Fruit fly (Drosophila melanogaster) whole organism, embryonic: ENCODE measurements around the gene CG18281.
A peak's percentile ranks its signal among the peaks of the same experiment; 100 is the strongest.

Experiments
- Atf-2 ChIP-seq: fragments of 200-800 bp; sonication (Bioruptor generic); optimal IDR thresholded peaks from 2 replicates; lab custom pipeline; 2016; ENCODE audit warnings: missing biosample characterization, missing genetic modification characterization
- B-H2 ChIP-seq: fragments of 200-800 bp; sonication (Bioruptor generic); optimal IDR thresholded peaks from 2 replicates; lab custom pipeline; 2018; ENCODE audit warnings: missing biosample characterization, mild to moderate bottlenecking, missing genetic modification characterization
- CG11723 ChIP-seq: fragments of 200-800 bp; sonication (Bioruptor generic); optimal IDR thresholded peaks from 2 replicates; lab custom pipeline; 2017; ENCODE audit warnings: missing biosample characterization, mild to moderate bottlenecking, missing genetic modification characterization
- CG12071 ChIP-seq: fragments of 200-800 bp; sonication (Bioruptor generic); optimal IDR thresholded peaks from 3 replicates; lab custom pipeline; 2018; ENCODE audit warnings: missing biosample characterization, mild to moderate bottlenecking, missing genetic modification characterization
- CG13424 ChIP-seq: fragments of 200-800 bp; sonication (Bioruptor generic); optimal IDR thresholded peaks from 2 replicates; lab custom pipeline; 2019; ENCODE audit warnings: missing biosample characterization, mild to moderate bottlenecking, missing genetic modification characterization, moderate library complexity
- CG14050 ChIP-seq: fragments of 200-800 bp; sonication (Bioruptor generic); IDR thresholded peaks from 3 replicates; pipeline ENCODE4 v1.3.6; 2022; ENCODE audit warnings: missing biosample characterization, missing genetic modification characterization
- CG14965 ChIP-seq: fragments of 200-800 bp; sonication (Bioruptor generic); optimal IDR thresholded peaks from 2 replicates; lab custom pipeline; 2016; ENCODE audit warnings: missing biosample characterization, missing genetic modification characterization, borderline replicate concordance
- CG16863 ChIP-seq: fragments of 200-800 bp; sonication (Bioruptor generic); optimal IDR thresholded peaks from 3 replicates; lab custom pipeline; 2016; ENCODE audit warnings: missing biosample characterization, missing genetic modification characterization
- CG18764 ChIP-seq: fragments of 200-800 bp; sonication (Bioruptor generic); optimal IDR thresholded peaks from 3 replicates; lab custom pipeline; 2016; ENCODE audit warnings: missing biosample characterization, missing genetic modification characterization
- CG3163 ChIP-seq: fragments of 200-800 bp; sonication (Bioruptor generic); optimal IDR thresholded peaks from 3 replicates; lab custom pipeline; 2016; ENCODE audit warnings: missing biosample characterization, missing genetic modification characterization
- CG33213 ChIP-seq: fragments of 200-800 bp; sonication (Bioruptor generic); optimal IDR thresholded peaks from 3 replicates; lab custom pipeline; 2016; ENCODE audit warnings: missing biosample characterization, missing genetic modification characterization
- CG34224 ChIP-seq: fragments of 200-800 bp; sonication (Bioruptor generic); IDR thresholded peaks from 3 replicates; pipeline ENCODE4 v1.3.6; 2022; ENCODE audit warnings: missing biosample characterization, missing genetic modification characterization; ENCODE audit not compliant: partially characterized antibody
- CG5245 ChIP-seq: fragments of 200-800 bp; sonication (Bioruptor generic); optimal IDR thresholded peaks from 3 replicates; lab custom pipeline; 2016; ENCODE audit warnings: missing biosample characterization, missing genetic modification characterization
- CG6654 ChIP-seq: fragments of 200-800 bp; sonication (Bioruptor generic); optimal IDR thresholded peaks from 2 replicates; lab custom pipeline; 2017; ENCODE audit warnings: missing biosample characterization, mild to moderate bottlenecking, missing genetic modification characterization
- CG6689 ChIP-seq: fragments of 200-800 bp; sonication (Bioruptor generic); IDR thresholded peaks from 2 replicates; pipeline ENCODE4 v1.3.6; 2022; ENCODE audit warnings: missing biosample characterization, missing genetic modification characterization
- CG6765 ChIP-seq: fragments of 200-800 bp; sonication (Bioruptor generic); optimal IDR thresholded peaks from 3 replicates; lab custom pipeline; 2017; ENCODE audit warnings: missing biosample characterization, mild to moderate bottlenecking, missing genetic modification characterization
- CG7271 ChIP-seq: fragments of 200-800 bp; sonication (Bioruptor generic); optimal IDR thresholded peaks from 2 replicates; lab custom pipeline; 2018; ENCODE audit warnings: missing biosample characterization, mild to moderate bottlenecking, missing genetic modification characterization, moderate library complexity
- CG9797 ChIP-seq: fragments of 200-800 bp; sonication (Bioruptor generic); optimal IDR thresholded peaks from 3 replicates; lab custom pipeline; 2018; ENCODE audit warnings: missing biosample characterization, mild to moderate bottlenecking, missing genetic modification characterization
- Fer1 ChIP-seq: fragments of 200-800 bp; sonication (Bioruptor generic); optimal IDR thresholded peaks from 2 replicates; lab custom pipeline; 2017; ENCODE audit warnings: missing biosample characterization, mild to moderate bottlenecking, missing genetic modification characterization
- H2.0 ChIP-seq: fragments of 200-800 bp; sonication (Bioruptor generic); IDR thresholded peaks from 2 replicates; pipeline ENCODE4 v1.3.6; 2022; ENCODE audit warnings: missing biosample characterization, missing genetic modification characterization
- HLH54F ChIP-seq: fragments of 200-800 bp; sonication (Bioruptor generic); optimal IDR thresholded peaks from 3 replicates; lab custom pipeline; 2016; ENCODE audit warnings: missing biosample characterization, missing genetic modification characterization
- Kr ChIP-seq: fragments of 200-800 bp; sonication (Bioruptor generic); optimal IDR thresholded peaks from 2 replicates; lab custom pipeline; 2017; ENCODE audit warnings: missing biosample characterization, mild to moderate bottlenecking, missing genetic modification characterization
- MBD-R2 ChIP-seq: fragments of 200-800 bp; sonication (Bioruptor generic); IDR thresholded peaks from 2 replicates; pipeline ENCODE4 v1.3.6; 2022; ENCODE audit warnings: missing biosample characterization, missing genetic modification characterization
- NC2β ChIP-seq: fragments of 200-800 bp; sonication (Bioruptor generic); optimal IDR thresholded peaks from 2 replicates; lab custom pipeline; 2016; ENCODE audit warnings: missing biosample characterization, missing genetic modification characterization
- Side ChIP-seq: fragments of 200-800 bp; sonication (Bioruptor generic); optimal IDR thresholded peaks from 2 replicates; lab custom pipeline; 2016; ENCODE audit warnings: missing biosample characterization, missing genetic modification characterization
- YL-1 ChIP-seq: fragments of 200-800 bp; sonication (Bioruptor generic); optimal IDR thresholded peaks from 3 replicates; lab custom pipeline; 2017; ENCODE audit warnings: missing biosample characterization, mild to moderate bottlenecking, missing genetic modification characterization
- ac ChIP-seq: fragments of 200-800 bp; sonication (Bioruptor generic); optimal IDR thresholded peaks from 3 replicates; lab custom pipeline; 2017; ENCODE audit warnings: missing biosample characterization, mild to moderate bottlenecking, missing genetic modification characterization
- ase ChIP-seq: fragments of 200-800 bp; sonication (Bioruptor generic); IDR thresholded peaks from 3 replicates; pipeline ENCODE4 v1.3.6; 2022; ENCODE audit warnings: missing biosample characterization, missing genetic modification characterization
- az2 ChIP-seq: fragments of 200-800 bp; sonication (Bioruptor generic); optimal IDR thresholded peaks from 3 replicates; lab custom pipeline; 2016; ENCODE audit warnings: missing biosample characterization, missing genetic modification characterization
- caup ChIP-seq: fragments of 200-800 bp; sonication (Bioruptor generic); optimal IDR thresholded peaks from 3 replicates; lab custom pipeline; 2017; ENCODE audit warnings: missing biosample characterization, mild to moderate bottlenecking, missing genetic modification characterization, moderate library complexity; ENCODE audit not compliant: severe bottlenecking
- crol ChIP-seq: fragments of 200-800 bp; sonication (Bioruptor generic); IDR thresholded peaks from 2 replicates; pipeline ENCODE4 v1.3.6; 2022; ENCODE audit warnings: missing biosample characterization, missing genetic modification characterization
- dmrt11E ChIP-seq: fragments of 200-800 bp; sonication (Bioruptor generic); optimal IDR thresholded peaks from 3 replicates; lab custom pipeline; 2018; ENCODE audit warnings: missing biosample characterization, mild to moderate bottlenecking, missing genetic modification characterization, moderate library complexity
- ems ChIP-seq: fragments of 200-800 bp; sonication (Bioruptor generic); optimal IDR thresholded peaks from 3 replicates; lab custom pipeline; 2016; ENCODE audit warnings: missing biosample characterization, missing genetic modification characterization
- en ChIP-seq: fragments of 200-800 bp; sonication (Bioruptor generic); optimal IDR thresholded peaks from 2 replicates; lab custom pipeline; 2016; ENCODE audit warnings: missing biosample characterization, missing genetic modification characterization
- esg ChIP-seq: fragments of 200-800 bp; sonication (Bioruptor generic); conservative IDR thresholded peaks from 2 replicates; pipeline ENCODE4 v1.3.6; 2022; ENCODE audit warnings: missing biosample characterization, missing genetic modification characterization
- ewg ChIP-seq: fragments of 200-800 bp; sonication (Bioruptor generic); optimal IDR thresholded peaks from 3 replicates; lab custom pipeline; 2017; ENCODE audit warnings: mild to moderate bottlenecking, missing biosample characterization, missing genetic modification reagents, missing genetic modification characterization
- gce ChIP-seq: fragments of 200-800 bp; sonication (Bioruptor generic); IDR thresholded peaks from 3 replicates; pipeline ENCODE4 v1.3.6; 2022; ENCODE audit warnings: missing biosample characterization, missing genetic modification characterization
- grn ChIP-seq: fragments of 200-800 bp; sonication (Bioruptor generic); optimal IDR thresholded peaks from 3 replicates; lab custom pipeline; 2017; ENCODE audit warnings: missing biosample characterization, missing genetic modification characterization
- ham ChIP-seq: fragments of 200-800 bp; sonication (Bioruptor generic); IDR thresholded peaks from 2 replicates; pipeline ENCODE4 v1.3.6; 2022; ENCODE audit warnings: missing biosample characterization, missing genetic modification characterization
- hb ChIP-seq: fragments of 200-800 bp; sonication (Bioruptor generic); IDR thresholded peaks from 3 replicates; pipeline ENCODE4 v1.3.6; 2022; ENCODE audit warnings: missing biosample characterization, missing genetic modification characterization; ENCODE audit not compliant: partially characterized antibody
- her ChIP-seq: fragments of 200-800 bp; sonication (Bioruptor generic); optimal IDR thresholded peaks from 2 replicates; lab custom pipeline; 2016; ENCODE audit warnings: missing biosample characterization, missing genetic modification characterization
- hth ChIP-seq: fragments of >200 bp; optimal IDR thresholded peaks from 2 replicates; lab custom pipeline; 2017; ENCODE audit warnings: inconsistent platforms
- knrl ChIP-seq: fragments of 200-800 bp; sonication (Bioruptor generic); IDR thresholded peaks from 3 replicates; pipeline ENCODE4 v1.3.6; 2022; ENCODE audit warnings: missing biosample characterization, missing genetic modification characterization; ENCODE audit not compliant: partially characterized antibody
- lbe ChIP-seq: fragments of 200-800 bp; sonication (Bioruptor generic); optimal IDR thresholded peaks from 2 replicates; lab custom pipeline; 2016; ENCODE audit warnings: missing biosample characterization, mild to moderate bottlenecking, missing genetic modification characterization
- mam ChIP-seq: fragments of 200-800 bp; sonication (Bioruptor generic); optimal IDR thresholded peaks from 3 replicates; lab custom pipeline; 2016; ENCODE audit warnings: missing biosample characterization, missing genetic modification characterization
- pita ChIP-seq: fragments of 200-800 bp; sonication (Bioruptor generic); optimal IDR thresholded peaks from 2 replicates; lab custom pipeline; 2017; ENCODE audit warnings: missing biosample characterization, mild to moderate bottlenecking, missing genetic modification characterization
- rib ChIP-seq: fragments of 200-800 bp; sonication (Bioruptor generic); IDR thresholded peaks from 2 replicates; pipeline ENCODE4 v1.3.6; 2022; ENCODE audit warnings: missing biosample characterization, missing genetic modification characterization
- run ChIP-seq: fragments of 200-800 bp; sonication (Bioruptor generic); optimal IDR thresholded peaks from 3 replicates; lab custom pipeline; 2018; ENCODE audit warnings: missing biosample characterization, mild to moderate bottlenecking, missing genetic modification characterization
- slou ChIP-seq: fragments of 200-800 bp; sonication (Bioruptor generic); optimal IDR thresholded peaks from 3 replicates; lab custom pipeline; 2016; ENCODE audit warnings: missing biosample characterization, missing genetic modification characterization
- sug ChIP-seq: fragments of 200-800 bp; optimal IDR thresholded peaks from 2 replicates; lab custom pipeline; 2019; ENCODE audit warnings: missing biosample characterization, mild to moderate bottlenecking, missing genetic modification characterization, moderate library complexity
- tap ChIP-seq: fragments of 200-800 bp; optimal IDR thresholded peaks from 3 replicates; lab custom pipeline; 2019; ENCODE audit warnings: missing biosample characterization, mild to moderate bottlenecking, missing genetic modification characterization, moderate library complexity
- z ChIP-seq: fragments of 200-800 bp; sonication (Bioruptor generic); IDR thresholded peaks from 3 replicates; pipeline ENCODE4 v1.3.6; 2022; ENCODE audit warnings: missing biosample characterization, missing genetic modification characterization

Gene CG18281

DNA sequence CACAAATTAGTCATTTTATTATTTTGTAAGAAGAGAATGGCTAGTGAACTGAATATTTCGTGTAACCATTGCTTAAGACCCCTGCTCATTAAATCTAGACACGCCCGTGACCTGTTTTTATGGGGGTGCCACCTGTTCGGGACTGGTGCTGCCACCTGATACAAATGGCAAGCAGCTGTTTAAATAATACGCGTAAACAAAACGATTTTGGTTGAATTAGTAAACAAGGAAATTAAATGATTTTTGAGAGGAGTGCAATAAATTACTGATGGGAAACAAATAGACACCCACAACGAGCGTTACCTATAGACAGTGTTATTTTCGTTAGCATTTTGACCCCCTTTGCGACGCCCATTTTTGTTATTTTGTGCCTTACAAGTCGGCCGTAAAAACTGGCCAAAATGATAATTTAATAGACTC is 24.8 kb upstream of the CG18281 start (continued):
- TF ChIP-seq CG34224 (GFP tag; lab: Robert Waterston, UW) (no peak), rib (GFP tag; lab: Robert Waterston, UW) (no peak), caup (GFP tag; lab: Kevin White, UChicago) (peak; percentile 93), ase (GFP tag; lab: Robert Waterston, UW) (no peak), CG6654 (peak; percentile 34), Side (GFP tag; lab: Kevin White, UChicago) (peak; percentile 81), ac (GFP tag; lab: Kevin White, UChicago) (peak; percentile 70), CG12071 (GFP tag; lab: Kevin White, UChicago) (peak; percentile 81), CG5245 (GFP tag; lab: Kevin White, UChicago) (peak; percentile 81), esg (GFP tag; lab: Robert Waterston, UW) (no peak), dmrt11E (tag; lab: Kevin White, UChicago) (peak; percentile 52), slou (peak; percentile 79), gce (no peak), en (GFP tag; lab: Kevin White, UChicago) (peak; percentile 55), HLH54F (GFP tag; lab: Kevin White, UChicago) (peak; percentile 94), az2 (peak; percentile 90), CG11723 (peak; percentile 72), mam (GFP tag; lab: Kevin White, UChicago) (peak; percentile 95), her (GFP tag; lab: Kevin White, UChicago) (peak; percentile 82), Fer1 (GFP tag; lab: Kevin White, UChicago) (peak; percentile 90), CG18764 (GFP tag; lab: Kevin White, UChicago) (peak; percentile 84), pita (GFP tag; lab: Kevin White, UChicago) (no peak), NC2β (GFP tag; lab: Kevin White, UChicago) (peak; percentile 73), ham (GFP tag; lab: Robert Waterston, UW) (no peak), CG7271 (peak; percentile 41), MBD-R2 (GFP tag; lab: Robert Waterston, UW) (no peak), YL-1 (peak; percentile 68), CG16863 (peak; percentile 83), lbe (GFP tag; lab: Kevin White, UChicago) (peak; percentile 71), H2.0 (no peak), sug (tag; lab: Kevin White, UChicago) (peak; percentile 86), Kr (GFP tag; lab: Kevin White, UChicago) (no peak), crol (no peak), CG9797 (GFP tag; lab: Kevin White, UChicago) (peak; percentile 18), CG14965 (no peak), CG3163 (GFP tag; lab: Kevin White, UChicago) (peak; percentile 67), CG6689 (no peak), CG6765 (GFP tag; lab: Kevin White, UChicago) (peak; percentile 85), ems (GFP tag; lab: Kevin White, UChicago) (peak; percentile 74), run (tag; lab: Kevin White, UChicago) (peak; percentile 49), CG14050 (no peak), grn (peak; percentile 22), Atf-2 (GFP tag; lab: Kevin White, UChicago) (peak; percentile 74), ewg (GFP tag; lab: Kevin White, UChicago) (peak; percentile 68), z (GFP tag; lab: Robert Waterston, UW) (no peak), hb (GFP tag; lab: Robert Waterston, UW) (no peak), tap (tag; lab: Kevin White, UChicago) (peak; percentile 83), CG33213 (GFP tag; lab: Kevin White, UChicago) (peak; percentile 82), knrl (no peak), hth (lab: Kevin White, UChicago) (no peak), B-H2 (peak; percentile 92), CG13424 (peak; percentile 89)
